Worm (Caenorhabditis elegans) whole organism, L4 larva: Measurements from ENCODE around the gene smcl-1.

Experiments
- F10B5.3 ChIP-seq: sonication (generic microtip); optimal IDR thresholded peaks from 2 replicates; lab custom pipeline; 2016; ENCODE audit warnings: mild to moderate bottlenecking, missing genetic modification characterization, missing compliant biosample characterization
- F26F4.8 ChIP-seq: fragments of 200-800 bp; sonication (Bioruptor generic); conservative IDR thresholded peaks from 2 replicates; pipeline ENCODE4 v1.3.6; 2022; ENCODE audit warnings: missing genetic modification characterization, missing compliant biosample characterization
- F49E8.2 ChIP-seq: sonication (generic microtip); optimal IDR thresholded peaks from 2 replicates; lab custom pipeline; 2016; ENCODE audit warnings: missing compliant biosample characterization, mild to moderate bottlenecking, missing genetic modification characterization, borderline replicate concordance
- T20F7.1 ChIP-seq: fragments of 200-800 bp; sonication (Bioruptor generic); optimal IDR thresholded peaks from 2 replicates; lab custom pipeline; 2018; ENCODE audit warnings: mild to moderate bottlenecking, missing genetic modification characterization, missing compliant biosample characterization
- T26A8.4 ChIP-seq: fragments of 200-800 bp; sonication (Bioruptor generic); IDR thresholded peaks from 2 replicates; pipeline ENCODE4 v1.3.6; 2022; ENCODE audit warnings: missing genetic modification characterization, missing compliant biosample characterization
- Y105C5A.15 ChIP-seq: fragments of 200-800 bp; sonication (Bioruptor generic); IDR thresholded peaks from 2 replicates; pipeline ENCODE4 v1.3.6; 2022; ENCODE audit warnings: missing genetic modification characterization, missing compliant biosample characterization
- aha-1 ChIP-seq: fragments of 150-350 bp; peaks from one replicate; lab custom pipeline; 2014; ENCODE audit warnings: missing biosample characterization, missing genetic modification characterization
- ceh-20 ChIP-seq: fragments of 200-800 bp; sonication (Bioruptor generic); IDR thresholded peaks from 2 replicates; pipeline ENCODE4 v1.3.6; 2022; ENCODE audit warnings: missing genetic modification reagents, missing genetic modification characterization, missing compliant biosample characterization
- ceh-62 ChIP-seq: sonication (generic microtip); optimal IDR thresholded peaks from 2 replicates; lab custom pipeline; 2017; ENCODE audit warnings: missing biosample characterization, missing genetic modification characterization
- ctbp-1 ChIP-seq: fragments of 200-800 bp; sonication (Bioruptor generic); IDR thresholded peaks from 2 replicates; pipeline ENCODE4 v1.3.6; 2022; ENCODE audit warnings: missing genetic modification reagents, missing genetic modification characterization, missing compliant biosample characterization
- daf-12 ChIP-seq: fragments of 150-350 bp; optimal IDR thresholded peaks from 2 replicates; lab custom pipeline; 2014; ENCODE audit warnings: missing biosample characterization, missing genetic modification reagents, missing genetic modification characterization
- daf-16 ChIP-seq, 3 experiments: sonication (generic microtip); optimal IDR thresholded peaks; 2 replicates each; lab custom pipeline; 2016 to 2017; ENCODE audit warnings: missing genetic modification characterization in 3 of 3, missing genetic modification reagents in 3 of 3, mild to moderate bottlenecking in 2 of 3, missing compliant biosample characterization in 2 of 3, missing biosample characterization in 1 of 3, moderate library complexity in 1 of 3
- dmd-6 ChIP-seq: fragments of 200-800 bp; sonication (Bioruptor generic); IDR thresholded peaks from 2 replicates; pipeline ENCODE4 v1.3.6; 2022; ENCODE audit warnings: missing genetic modification reagents, missing genetic modification characterization, missing compliant biosample characterization
- dpl-1 ChIP-seq: fragments of 150-350 bp; optimal IDR thresholded peaks from 2 replicates; lab custom pipeline; 2014; ENCODE audit warnings: missing biosample characterization, missing genetic modification reagents, missing genetic modification characterization
- dve-1 ChIP-seq: sonication (generic microtip); optimal IDR thresholded peaks from 2 replicates; lab custom pipeline; 2017; ENCODE audit warnings: antibody characterized with exemption, mild to moderate bottlenecking, missing genetic modification characterization, missing compliant biosample characterization; ENCODE audit not compliant: insufficient read depth
- egl-27 ChIP-seq: sonication (generic microtip); optimal IDR thresholded peaks from 3 replicates; lab custom pipeline; 2017; ENCODE audit warnings: missing biosample characterization, missing genetic modification reagents, missing genetic modification characterization
- hif-1 ChIP-seq, 2 experiments: sonication (generic microtip); optimal IDR thresholded peaks; 2 replicates each; lab custom pipeline; 2016 to 2017; ENCODE audit warnings: missing compliant biosample characterization in 2 of 2, missing genetic modification characterization in 2 of 2, missing genetic modification reagents in 2 of 2, missing genotype in 2 of 2, mild to moderate bottlenecking in 1 of 2
- hlh-11 ChIP-seq: fragments of 200-800 bp; sonication (Bioruptor generic); optimal IDR thresholded peaks from 2 replicates; lab custom pipeline; 2018; ENCODE audit warnings: mild to moderate bottlenecking, missing genetic modification characterization, missing compliant biosample characterization
- hlh-30 ChIP-seq: sonication (generic microtip); optimal IDR thresholded peaks from 2 replicates; lab custom pipeline; 2017; ENCODE audit warnings: antibody characterized with exemption, mild to moderate bottlenecking, missing genetic modification characterization, missing compliant biosample characterization; ENCODE audit not compliant: insufficient read depth
- hmg-1.1 ChIP-seq: fragments of 200-800 bp; sonication (Bioruptor generic); IDR thresholded peaks from 2 replicates; pipeline ENCODE4 v1.3.6; 2022; ENCODE audit warnings: missing genetic modification reagents, missing genetic modification characterization, missing compliant biosample characterization
- jun-1 ChIP-seq: fragments of 150-350 bp; optimal IDR thresholded peaks from 2 replicates; lab custom pipeline; 2014; ENCODE audit warnings: missing biosample characterization, missing genetic modification reagents, missing genetic modification characterization
- lin-29 ChIP-seq: fragments of 200-800 bp; sonication (Bioruptor generic); IDR thresholded peaks from 2 replicates; pipeline ENCODE4 v1.3.6; 2022; ENCODE audit warnings: missing genetic modification reagents, missing genetic modification characterization, missing compliant biosample characterization
- lin-39 ChIP-seq: fragments of 150-350 bp; optimal IDR thresholded peaks from 2 replicates; lab custom pipeline; 2014; ENCODE audit warnings: missing biosample characterization, missing genetic modification reagents, missing genetic modification characterization
- lir-3 ChIP-seq: sonication (generic microtip); optimal IDR thresholded peaks from 2 replicates; lab custom pipeline; 2016; ENCODE audit warnings: mild to moderate bottlenecking, missing genetic modification characterization, missing compliant biosample characterization
- lsy-2 ChIP-seq, 2 experiments: fragments of 150-350 bp in 1 of 2; sonication (generic microtip) in 1 of 2; optimal IDR thresholded peaks; 2 replicates each; lab custom pipeline; 2014 to 2017; ENCODE audit warnings: missing biosample characterization in 2 of 2, missing genetic modification characterization in 2 of 2
- madf-5 ChIP-seq, 2 experiments: fragments of 200-800 bp; sonication (Bioruptor generic); IDR thresholded peaks; 2 replicates each; pipeline ENCODE4 v1.3.6; 2022; ENCODE audit warnings: missing compliant biosample characterization in 2 of 2, missing genetic modification characterization in 2 of 2
- mdl-1 ChIP-seq, 2 experiments: fragments of 150-350 bp in 1 of 2; sonication (generic microtip) in 1 of 2; optimal IDR thresholded peaks; 2 replicates each; lab custom pipeline; 2014 to 2017; ENCODE audit warnings: missing biosample characterization in 2 of 2, missing genetic modification characterization in 2 of 2
- mdt-29 ChIP-seq: fragments of 200-800 bp; sonication (Bioruptor generic); IDR thresholded peaks from 2 replicates; pipeline ENCODE4 v1.3.6; 2022; ENCODE audit warnings: missing genetic modification reagents, missing genetic modification characterization, missing compliant biosample characterization
- mep-1 ChIP-seq: fragments of 150-350 bp; sonication (generic microtip); optimal IDR thresholded peaks from 3 replicates; lab custom pipeline; 2014; ENCODE audit warnings: missing biosample characterization, missing genetic modification characterization
- mes-2 ChIP-seq: sonication (generic microtip); optimal IDR thresholded peaks from 2 replicates; lab custom pipeline; 2016; ENCODE audit warnings: missing genotype, mild to moderate bottlenecking, missing genetic modification characterization, missing compliant biosample characterization; ENCODE audit not compliant: poor library complexity, severe bottlenecking
- nhr-11 ChIP-seq: fragments of 150-350 bp; optimal IDR thresholded peaks from 2 replicates; lab custom pipeline; 2014; ENCODE audit warnings: missing biosample characterization, missing genetic modification characterization
- nhr-111 ChIP-seq: fragments of 200-800 bp; sonication (Bioruptor generic); optimal IDR thresholded peaks from 2 replicates; lab custom pipeline; 2018; ENCODE audit warnings: mild to moderate bottlenecking, missing genetic modification characterization, missing compliant biosample characterization
- nhr-42 ChIP-seq: fragments of 200-800 bp; sonication (Bioruptor generic); IDR thresholded peaks from 2 replicates; pipeline ENCODE4 v1.3.6; 2022; ENCODE audit warnings: missing genetic modification characterization, missing compliant biosample characterization
- nhr-77 ChIP-seq: fragments of 150-350 bp; optimal IDR thresholded peaks from 2 replicates; lab custom pipeline; 2014; ENCODE audit warnings: missing biosample characterization, missing genetic modification characterization
- pha-4 ChIP-seq, 2 experiments: fragments of 150-350 bp in 1 of 2; fragments of 200-800 bp in 1 of 2; sonication (Bioruptor generic) in 1 of 2; IDR thresholded peaks in 1 of 2; optimal IDR thresholded peaks in 1 of 2; 2 replicates each; pipeline versions ENCODE4 v1.3.6 to Lab custom; 2014 to 2022; ENCODE audit warnings: missing genetic modification characterization in 2 of 2, missing genetic modification reagents in 2 of 2, missing biosample characterization in 1 of 2, missing compliant biosample characterization in 1 of 2
- pqm-1 ChIP-seq: sonication (generic microtip); optimal IDR thresholded peaks from 2 replicates; lab custom pipeline; 2017; ENCODE audit warnings: missing biosample characterization, missing genetic modification characterization
- skn-1 ChIP-seq: fragments of 150-350 bp; optimal IDR thresholded peaks from 2 replicates; lab custom pipeline; 2014; ENCODE audit warnings: missing biosample characterization, missing genetic modification characterization
- tag-97 ChIP-seq: fragments of 200-800 bp; sonication (Bioruptor generic); IDR thresholded peaks from 2 replicates; pipeline ENCODE4 v1.3.6; 2022; ENCODE audit warnings: missing genetic modification characterization, missing compliant biosample characterization
- unc-39 ChIP-seq: sonication (generic microtip); optimal IDR thresholded peaks from 2 replicates; lab custom pipeline; 2017; ENCODE audit warnings: missing biosample characterization, missing genetic modification characterization
- vab-7 ChIP-seq: fragments of 200-800 bp; sonication (Bioruptor generic); IDR thresholded peaks from 2 replicates; pipeline ENCODE4 v1.3.6; 2022; ENCODE audit warnings: missing genetic modification reagents, missing genetic modification characterization, missing compliant biosample characterization
- zfp-2 ChIP-seq: sonication (generic microtip); optimal IDR thresholded peaks from 2 replicates; lab custom pipeline; 2016; ENCODE audit warnings: mild to moderate bottlenecking, missing genetic modification characterization, missing compliant biosample characterization
- zip-2 ChIP-seq: fragments of 150-350 bp; optimal IDR thresholded peaks from 2 replicates; lab custom pipeline; 2014; ENCODE audit warnings: missing biosample characterization, missing genetic modification characterization

The smcl-1 gene

ce11 chrX:11645517-11645916, 47.7 kb upstream of the smcl-1 start (continued):
- TF ChIP-seq hmg-1.1 (GFP tag; lab: Robert Waterston, UW) = peak; percentile 67
- no peak for TF ChIP-seq mdl-1 (tag; optimal IDR thresholded peaks at IDR 0.05; lab: Kevin White, UChicago)
- no peak for TF ChIP-seq unc-39 (tag; lab: Kevin White, UChicago)
- 0 out of 2 replicates have a peak, but pooled peaks have one; percentile 38 for TF ChIP-seq dmd-6 (GFP tag; lab: Robert Waterston, UW)
- peak; percentile 72 for TF ChIP-seq mes-2 (tag; lab: Kevin White, UChicago)
- TF ChIP-seq hif-1 (tag; optimal IDR thresholded peaks at IDR 0.05; lab: Kevin White, UChicago) = peak in 1 of 2 experiments; percentile 24
- TF ChIP-seq mdt-29 (GFP tag; lab: Robert Waterston, UW) = no peak; the same call in 1 of the 2 replicates
- TF ChIP-seq hlh-11 (tag; lab: Kevin White, UChicago) = peak; percentile 41
- peak; percentile 54; the same call in 1 of the 2 replicates for TF ChIP-seq ctbp-1
- no peak for TF ChIP-seq zfp-2 (tag; lab: Kevin White, UChicago)
- no peak for TF ChIP-seq nhr-111 (GFP tag; lab: Kevin White, UChicago)
- peak; percentile 61; the same call in 1 of the 2 replicates for TF ChIP-seq F26F4.8 (GFP tag; lab: Robert Waterston, UW)

DNA sequence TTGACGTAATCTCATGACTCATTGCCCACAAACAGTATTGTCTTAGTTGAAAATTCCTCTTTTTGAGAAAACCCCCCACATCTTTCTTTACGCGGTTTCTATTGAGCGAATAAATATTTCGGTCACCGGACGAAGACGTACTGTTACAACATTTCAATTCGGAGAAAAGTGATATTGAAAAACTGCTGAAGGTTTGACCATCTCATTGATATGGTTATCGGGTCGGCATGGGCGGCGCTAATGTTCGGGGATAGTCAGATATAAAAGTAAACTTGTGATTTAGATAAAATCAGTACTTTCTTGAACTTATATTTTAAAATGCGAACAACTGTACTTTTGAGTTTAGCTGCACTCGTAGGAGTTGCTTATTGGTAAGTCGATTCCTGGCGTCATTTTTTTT, 46.1 kb upstream of the smcl-1 start, which contains the start of gene T04F8.8:
TSS of gene T04F8.8 (plus strand) at position 301 of the 400 bp plus-strand sequence.
- TF ChIP-seq ceh-20 (GFP tag; lab: Robert Waterston, UW) = no peak
- peak; percentile 67 for TF ChIP-seq aha-1

ce11 chrX:11650751-11651150, 42.5 kb upstream of the smcl-1 start, which contains the start of gene cutl-11:
Gene cutl-11, minus strand, starts transcription at chrX:11650851.
- TF ChIP-seq daf-16 (GFP tag; optimal IDR thresholded peaks at IDR 0.05; lab: Kevin White, UChicago) = no peak
- no peak for TF ChIP-seq daf-16 (tag; optimal IDR thresholded peaks at IDR 0.05; lab: Kevin White, UChicago)
- no peak for TF ChIP-seq hlh-30 (tag; lab: Kevin White, UChicago)
- TF ChIP-seq pha-4 (GFP tag; IDR thresholded peaks at IDR 0.05; lab: Robert Waterston, UW) = no peak
- no peak for TF ChIP-seq pha-4 (tag; optimal IDR thresholded peaks at IDR 0.05; lab: Kevin White, UChicago)
- no peak for TF ChIP-seq skn-1 (tag; lab: Kevin White, UChicago)
- no peak for TF ChIP-seq lin-39
- TF ChIP-seq mep-1 (tag; lab: Kevin White, UChicago) = no peak
- no peak for TF ChIP-seq tag-97 (GFP tag; lab: Robert Waterston, UW)
- TF ChIP-seq egl-27 = no peak
- no peak for TF ChIP-seq zip-2 (tag; lab: Kevin White, UChicago)
- no peak for TF ChIP-seq jun-1 (tag; lab: Kevin White, UChicago)
- no peak for TF ChIP-seq nhr-42 (GFP tag; lab: Robert Waterston, UW)
- no peak for TF ChIP-seq nhr-111 (GFP tag; lab: Kevin White, UChicago)
- no peak for TF ChIP-seq lin-29 (GFP tag; lab: Robert Waterston, UW)
- no peak for TF ChIP-seq vab-7 (GFP tag; lab: Robert Waterston, UW)
- no peak for TF ChIP-seq nhr-77 (tag; lab: Kevin White, UChicago)
- no peak for TF ChIP-seq F49E8.2 (tag; lab: Kevin White, UChicago)
- TF ChIP-seq dpl-1 (GFP tag; lab: Kevin White, UChicago) = no peak

DNA sequence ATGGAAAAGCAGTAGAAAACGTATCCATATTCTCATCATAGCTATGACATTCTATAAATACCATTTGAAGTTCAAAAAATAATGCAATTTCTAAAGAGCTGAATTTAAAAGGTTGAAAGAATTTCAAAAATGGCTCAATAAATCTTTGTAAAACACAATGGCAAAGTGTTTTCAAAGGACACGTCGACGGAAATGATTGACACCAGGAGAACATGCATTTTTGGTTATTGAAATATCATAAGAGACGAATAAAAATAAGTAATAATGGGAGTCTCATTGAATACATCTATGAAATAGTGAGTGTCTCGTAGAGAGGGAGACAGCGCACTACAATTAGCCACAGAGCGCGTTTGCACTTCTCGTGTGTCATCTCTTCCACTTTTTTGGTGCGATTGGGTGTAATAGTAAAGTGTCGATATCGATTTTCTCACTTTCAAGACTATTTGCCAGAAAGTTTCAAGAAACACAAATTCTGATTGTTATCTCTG, 36.7 kb upstream of the smcl-1 start, which contains the start of gene T04F8.2:
TSS of gene T04F8.2 (minus strand) at position 51 of the 488 bp plus-strand sequence.
- TF ChIP-seq nhr-11 (tag; lab: Kevin White, UChicago) = peak; percentile 60
- peak; percentile 22 to 34 for TF ChIP-seq mdl-1 (tag; optimal IDR thresholded peaks at IDR 0.05; lab: Kevin White, UChicago)
- TF ChIP-seq dve-1 (tag; lab: Kevin White, UChicago) = peak; percentile 90
- no peak for TF ChIP-seq ceh-62 (tag; lab: Kevin White, UChicago)
- no peak for TF ChIP-seq F10B5.3 (tag; lab: Kevin White, UChicago)
- TF ChIP-seq ceh-20 (GFP tag; lab: Robert Waterston, UW) = peak; percentile 49; the same call in 1 of the 2 replicates
- peak; percentile 74 for TF ChIP-seq nhr-77 (tag; lab: Kevin White, UChicago)
- peak; percentile 48 for TF ChIP-seq T20F7.1
- TF ChIP-seq T26A8.4 (GFP tag; lab: Robert Waterston, UW) = no peak
- no peak for TF ChIP-seq zip-2 (tag; lab: Kevin White, UChicago)
- peak in 1 of 2 experiments; percentile 43 for TF ChIP-seq hif-1 (tag; optimal IDR thresholded peaks at IDR 0.05; lab: Kevin White, UChicago)
- TF ChIP-seq lir-3 (tag; lab: Kevin White, UChicago) = no peak
- TF ChIP-seq lsy-2 (tag; optimal IDR thresholded peaks at IDR 0.05; lab: Kevin White, UChicago) = peak in 1 of 2 experiments; percentile 77
- no peak for TF ChIP-seq mdt-29 (GFP tag; lab: Robert Waterston, UW)
- TF ChIP-seq dpl-1 (GFP tag; lab: Kevin White, UChicago) = peak; percentile 42
- no peak for TF ChIP-seq Y105C5A.15 (GFP tag; lab: Robert Waterston, UW)
- no peak for TF ChIP-seq daf-12
- no peak for TF ChIP-seq nhr-111 (GFP tag; lab: Kevin White, UChicago)
- no peak for TF ChIP-seq madf-5 (GFP tag; IDR thresholded peaks at IDR 0.05; lab: Robert Waterston, UW)
- peak; percentile 84 for TF ChIP-seq mes-2 (tag; lab: Kevin White, UChicago)
- peak; percentile 27 for TF ChIP-seq pqm-1 (tag; lab: Kevin White, UChicago)
